In genomic region chr3L:6359205-6359604, dm6 we compare ENCODE assay signal across 4 fruit fly cellular contexts.
TF ChIP-seq lines count a peak whose summit lies in the region.

No protein-coding gene starts in this region.

- no peak for TF ChIP-seq CTCF in whole organism, embryonic (GFP tag; optimal IDR thresholded peaks at IDR 0.05; lab: Kevin White, UChicago)

TF ChIP-seq in whole organism, embryonic, 481 proteins besides CTCF, POLR2A, EP300 and RAD21:
- peak; percentile 37; the same call in 1 of the 3 replicates for TF ChIP-seq zfh1 (GFP tag; IDR thresholded peaks at IDR 0.05; lab: Robert Waterston, UW)
- no peak for TF ChIP-seq hb (GFP tag; IDR thresholded peaks at IDR 0.05; lab: Robert Waterston, UW; ENCODE audit: partially characterized antibody)
- no peak for TF ChIP-seq prd (optimal IDR thresholded peaks at IDR 0.05; lab: Kevin White, UChicago)
- TF ChIP-seq prd (GFP tag; IDR thresholded peaks at IDR 0.05; lab: Robert Waterston, UW), result peak; percentile 35; the same call in 1 of the 3 replicates
- TF ChIP-seq CG14965 (GFP tag; optimal IDR thresholded peaks at IDR 0.05; lab: Kevin White, UChicago; ENCODE audit: borderline replicate concordance), result no peak
- peak; percentile 3 for TF ChIP-seq gem (tag; optimal IDR thresholded peaks at IDR 0.05; lab: Kevin White, UChicago)
- TF ChIP-seq CG4282 (GFP tag; optimal IDR thresholded peaks at IDR 0.05; lab: Kevin White, UChicago), result no peak
- peak; percentile 39 for TF ChIP-seq CG15696 (tag; optimal IDR thresholded peaks at IDR 0.05; lab: Kevin White, UChicago)
- TF ChIP-seq nom (GFP tag; optimal IDR thresholded peaks at IDR 0.05; lab: Kevin White, UChicago), result peak; percentile 61
- TF ChIP-seq dmrt11E (tag; optimal IDR thresholded peaks at IDR 0.05; lab: Kevin White, UChicago), result peak; percentile 2
- no peak for TF ChIP-seq lov (optimal IDR thresholded peaks at IDR 0.05; lab: Kevin White, UChicago)
- 0 out of 3 replicates have a peak, but pooled peaks have one; percentile 4 for TF ChIP-seq lov (GFP tag; IDR thresholded peaks at IDR 0.05; lab: Robert Waterston, UW)
- peak; percentile 33 for TF ChIP-seq CG10979 (tag; optimal IDR thresholded peaks at IDR 0.05; lab: Kevin White, UChicago)
- no peak for TF ChIP-seq Sox100B (GFP tag; optimal IDR thresholded peaks at IDR 0.05; lab: Kevin White, UChicago)
- peak; percentile 19; the same call in 1 of the 3 replicates for TF ChIP-seq ken (GFP tag; IDR thresholded peaks at IDR 0.05; lab: Robert Waterston, UW)
- peak; percentile 35; the same call in 1 of the 2 replicates for TF ChIP-seq Drgx (GFP tag; IDR thresholded peaks at IDR 0.05; lab: Robert Waterston, UW)
- peak; percentile 22; the same call in 1 of the 2 replicates for TF ChIP-seq Xrp1 (GFP tag; IDR thresholded peaks at IDR 0.05; lab: Robert Waterston, UW)
- peak; percentile 54 for TF ChIP-seq zen (tag; optimal IDR thresholded peaks at IDR 0.05; lab: Kevin White, UChicago)
- TF ChIP-seq Hmr (GFP tag; optimal IDR thresholded peaks at IDR 0.05; lab: Kevin White, UChicago), result no peak
- no peak for TF ChIP-seq CG1792 (GFP tag; optimal IDR thresholded peaks at IDR 0.05; lab: Kevin White, UChicago)
TF ChIP-seq in whole organism, embryonic: peak in this region for 12.

TF ChIP-seq in whole organism, prepupa, 60 proteins besides CTCF, POLR2A, EP300 and RAD21 (continues in another document):
- TF ChIP-seq CG11294 (GFP tag; IDR thresholded peaks at IDR 0.05; lab: Robert Waterston, UW) (no peak), lz (GFP tag; optimal IDR thresholded peaks at IDR 0.05; lab: Kevin White, UChicago) (peak; percentile 79), CG6163 (GFP tag; IDR thresholded peaks at IDR 0.05; lab: Robert Waterston, UW) (peak; percentile 81), CG6854 (GFP tag; optimal IDR thresholded peaks at IDR 0.05; lab: Kevin White, UChicago) (peak; percentile 84), Met (GFP tag; optimal IDR thresholded peaks at IDR 0.05; lab: Kevin White, UChicago) (peak; percentile 77), eg (GFP tag; IDR thresholded peaks at IDR 0.05; lab: Robert Waterston, UW) (peak; percentile 53; the same call in 2 of the 3 replicates), salr (GFP tag; optimal IDR thresholded peaks at IDR 0.05; lab: Kevin White, UChicago) (peak in 1 of 2 experiments; percentile 12), CG8632 (GFP tag; optimal IDR thresholded peaks at IDR 0.05; lab: Kevin White, UChicago) (peak; percentile 49), CG3919 (GFP tag; optimal IDR thresholded peaks at IDR 0.05; lab: Kevin White, UChicago) (peak; percentile 81), Hr39 (GFP tag; optimal IDR thresholded peaks at IDR 0.05; lab: Kevin White, UChicago) (peak; percentile 49), Hr38 (GFP tag; optimal IDR thresholded peaks at IDR 0.05; lab: Kevin White, UChicago) (no peak), fd85E (GFP tag; optimal IDR thresholded peaks at IDR 0.05; lab: Kevin White, UChicago) (no peak), CG6276 (GFP tag; optimal IDR thresholded peaks at IDR 0.05; lab: Kevin White, UChicago) (no peak), Ets21C (GFP tag; optimal IDR thresholded peaks at IDR 0.05; lab: Kevin White, UChicago) (peak; percentile 56), CG11902 (GFP tag; optimal IDR thresholded peaks at IDR 0.05; lab: Kevin White, UChicago) (peak; percentile 63), topi (GFP tag; optimal IDR thresholded peaks at IDR 0.05; lab: Kevin White, UChicago) (peak; percentile 87), CG31627 (GFP tag; optimal IDR thresholded peaks at IDR 0.05; lab: Kevin White, UChicago) (peak; percentile 46), Smox (GFP tag; optimal IDR thresholded peaks at IDR 0.05; lab: Kevin White, UChicago) (peak; percentile 62), CG3032 (tag; optimal IDR thresholded peaks at IDR 0.05; lab: Kevin White, UChicago) (peak; percentile 53), svp (GFP tag; lab: Kevin White, UChicago) (peak; percentile 88), CG10631 (GFP tag; optimal IDR thresholded peaks at IDR 0.05; lab: Kevin White, UChicago) (peak; percentile 66), Hr4 (GFP tag; optimal IDR thresholded peaks at IDR 0.05; lab: Kevin White, UChicago) (peak; percentile 10), Eip75B (GFP tag; optimal IDR thresholded peaks at IDR 0.05; lab: Kevin White, UChicago) (peak; percentile 83), ss (GFP tag; optimal IDR thresholded peaks at IDR 0.05; lab: Kevin White, UChicago) (peak in 1 of 2 experiments; percentile 26)

TF ChIP-seq in whole organism, pupa, 21 proteins besides CTCF, POLR2A, EP300 and RAD21:
- peak; percentile 85 for TF ChIP-seq CG8159 (tag; optimal IDR thresholded peaks at IDR 0.05; lab: Kevin White, UChicago)
- peak; percentile 78 for TF ChIP-seq CG17806 (tag; optimal IDR thresholded peaks at IDR 0.05; lab: Kevin White, UChicago)
- TF ChIP-seq CG15710 (tag; optimal IDR thresholded peaks at IDR 0.05; lab: Kevin White, UChicago), result peak; percentile 74
- TF ChIP-seq Snoo (tag; optimal IDR thresholded peaks at IDR 0.05; lab: Kevin White, UChicago), result peak; percentile 73
- no peak for TF ChIP-seq CG13204 (GFP tag; optimal IDR thresholded peaks at IDR 0.05; lab: Kevin White, UChicago)
- TF ChIP-seq Pif1A (GFP tag; optimal IDR thresholded peaks at IDR 0.05; lab: Kevin White, UChicago), result peak; percentile 33
- peak; percentile 1 for TF ChIP-seq D1 (tag; optimal IDR thresholded peaks at IDR 0.05; lab: Kevin White, UChicago)
- no peak for TF ChIP-seq CG12605 (GFP tag; IDR thresholded peaks at IDR 0.05; lab: Robert Waterston, UW)
- TF ChIP-seq CG10348 (GFP tag; IDR thresholded peaks at IDR 0.05; lab: Robert Waterston, UW), result no peak
- no peak; the same call in 1 of the 2 replicates for TF ChIP-seq rn (GFP tag; IDR thresholded peaks at IDR 0.05; lab: Robert Waterston, UW)
- TF ChIP-seq gl (tag; optimal IDR thresholded peaks at IDR 0.05; lab: Kevin White, UChicago), result peak; percentile 56
- TF ChIP-seq fd96Ca (GFP tag; IDR thresholded peaks at IDR 0.05; lab: Robert Waterston, UW), result 0 out of 3 replicates have a peak, but pooled peaks have one; percentile 31
- peak; percentile 74 for TF ChIP-seq CG9948 (tag; optimal IDR thresholded peaks at IDR 0.05; lab: Kevin White, UChicago)
- TF ChIP-seq Ets98B (GFP tag; IDR thresholded peaks at IDR 0.05; lab: Robert Waterston, UW), result no peak
- TF ChIP-seq EcR (GFP tag; optimal IDR thresholded peaks at IDR 0.05; lab: Kevin White, UChicago), result no peak
- TF ChIP-seq CG32121 (GFP tag; IDR thresholded peaks at IDR 0.05; lab: Robert Waterston, UW), result no peak
- TF ChIP-seq CG4496 (GFP tag; IDR thresholded peaks at IDR 0.05; lab: Robert Waterston, UW), result peak; percentile 61; the same call in 2 of the 3 replicates
- TF ChIP-seq CG34367 (tag; optimal IDR thresholded peaks at IDR 0.05; lab: Kevin White, UChicago), result peak; percentile 22
- peak; percentile 36 for TF ChIP-seq Pif1B (GFP tag; optimal IDR thresholded peaks at IDR 0.05; lab: Kevin White, UChicago)
- peak; percentile 56 for TF ChIP-seq CG8301 (tag; optimal IDR thresholded peaks at IDR 0.05; lab: Kevin White, UChicago)
- TF ChIP-seq CG14655 (GFP tag; optimal IDR thresholded peaks at IDR 0.05; lab: Kevin White, UChicago), result peak; percentile 74

TF ChIP-seq in whole organism, wandering third instar larva, 38 proteins besides CTCF, POLR2A, EP300 and RAD21:
- TF ChIP-seq HLH106 (tag; optimal IDR thresholded peaks at IDR 0.05; lab: Kevin White, UChicago) (peak; percentile 74), Sp1 (GFP tag; optimal IDR thresholded peaks at IDR 0.05; lab: Kevin White, UChicago) (peak; percentile 84), OdsH (GFP tag; optimal IDR thresholded peaks at IDR 0.05; lab: Kevin White, UChicago) (peak; percentile 64), fru (GFP tag; optimal IDR thresholded peaks at IDR 0.05; lab: Kevin White, UChicago) (peak; percentile 88), CG32264 (GFP tag; optimal IDR thresholded peaks at IDR 0.05; lab: Kevin White, UChicago) (no peak), ey (GFP tag; optimal IDR thresholded peaks at IDR 0.05; lab: Kevin White, UChicago) (peak; percentile 60), sage (GFP tag; optimal IDR thresholded peaks at IDR 0.05; lab: Kevin White, UChicago) (peak; percentile 31), woc (GFP tag; optimal IDR thresholded peaks at IDR 0.05; lab: Kevin White, UChicago) (peak; percentile 46), dmrt93B (GFP tag; optimal IDR thresholded peaks at IDR 0.05; lab: Kevin White, UChicago) (peak; percentile 71), Hr83 (GFP tag; optimal IDR thresholded peaks at IDR 0.05; lab: Kevin White, UChicago; ENCODE audit: poor library complexity, severe bottlenecking) (no peak), Jra (GFP tag; optimal IDR thresholded peaks at IDR 0.05; lab: Kevin White, UChicago) (peak; percentile 40), br (GFP tag; optimal IDR thresholded peaks at IDR 0.05; lab: Kevin White, UChicago) (peak; percentile 61), rgr (GFP tag; optimal IDR thresholded peaks at IDR 0.05; lab: Kevin White, UChicago) (peak; percentile 59), GATAd (GFP tag; optimal IDR thresholded peaks at IDR 0.05; lab: Kevin White, UChicago) (no peak), CG9705 (GFP tag; optimal IDR thresholded peaks at IDR 0.05; lab: Kevin White, UChicago) (peak; percentile 79), Rel (GFP tag; optimal IDR thresholded peaks at IDR 0.05; lab: Kevin White, UChicago) (no peak), Rel (tag; optimal IDR thresholded peaks at IDR 0.05; lab: Kevin White, UChicago) (no peak), h (GFP tag; optimal IDR thresholded peaks at IDR 0.05; lab: Kevin White, UChicago) (peak; percentile 63), foxo (GFP tag; optimal IDR thresholded peaks at IDR 0.05; lab: Kevin White, UChicago) (peak in 1 of 2 experiments; percentile 89), Hnf4 (GFP tag; optimal IDR thresholded peaks at IDR 0.05; lab: Kevin White, UChicago) (peak; percentile 64), psq (GFP tag; optimal IDR thresholded peaks at IDR 0.05; lab: Kevin White, UChicago) (peak; percentile 59), CrebA (GFP tag; optimal IDR thresholded peaks at IDR 0.05; lab: Kevin White, UChicago; ENCODE audit: borderline replicate concordance) (no peak)

Comparison
In these comparisons a context has a peak if more than half of its experiments do, and no peak if none do; other contexts are left out.
1. Of the 7 proteins assayed by ChIP-seq in both whole organism, embryonic and whole organism, prepupa: peak only in whole organism, embryonic: none; only in whole organism, prepupa: Blimp-1, CG16779, CG6854, Hr39 and Sox102F; in both: none; in neither: 2.